Worm (Caenorhabditis elegans): ENCODE measurements around the gene tgt-1.

Gene tgt-1

DNA sequence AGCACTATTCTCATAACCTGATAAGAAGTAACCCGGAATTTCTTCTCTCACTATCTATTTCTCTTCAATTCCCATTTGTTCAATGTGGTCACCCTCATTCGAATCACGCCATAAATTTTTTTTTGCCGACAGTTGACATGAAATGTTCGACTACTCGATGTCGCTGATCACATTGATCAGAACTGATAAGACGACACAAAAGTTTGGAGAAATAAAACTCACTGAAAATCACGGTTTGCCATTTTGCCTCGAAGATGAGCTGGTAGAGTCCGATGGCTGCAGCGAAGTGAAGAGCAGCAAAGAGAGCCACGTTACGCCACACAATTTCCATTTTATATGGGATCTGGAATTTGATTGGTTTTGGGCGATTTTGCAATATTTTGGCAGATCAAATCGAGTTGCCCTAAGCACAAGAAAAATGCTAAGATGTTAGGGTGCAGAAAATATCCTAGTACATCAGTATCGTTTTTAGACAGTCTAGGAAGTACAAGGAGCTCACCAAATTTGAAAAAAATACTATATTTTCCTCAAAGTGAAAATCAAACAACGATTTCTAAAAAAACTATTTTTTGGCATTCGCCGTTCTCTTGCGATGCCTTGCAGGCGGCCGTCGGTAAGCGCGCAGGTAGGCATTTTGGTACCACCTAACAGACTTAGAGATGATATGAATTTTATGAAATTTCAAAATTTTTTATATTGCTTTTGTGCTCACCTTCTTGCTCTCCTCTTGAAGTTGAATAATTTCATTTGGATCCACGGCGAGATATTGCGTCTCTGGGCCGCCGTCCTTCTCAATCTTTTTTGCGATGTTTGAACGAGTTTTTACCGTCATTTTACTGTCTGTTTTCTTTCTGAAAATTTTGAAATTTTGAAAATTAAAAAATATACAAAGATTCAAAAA is 44.5 kb downstream of the tgt-1 start, which contains the start of gene fat-6 (continued):
- TF ChIP-seq hmg-11 (tag; optimal IDR thresholded peaks at IDR 0.05) (no peak), lin-15B (tag; optimal IDR thresholded peaks at IDR 0.05) (no peak), skn-1 (tag; optimal IDR thresholded peaks at IDR 0.05) (no peak), elt-2 (tag; optimal IDR thresholded peaks at IDR 0.05) (peak; percentile 75), elt-3 (tag; optimal IDR thresholded peaks at IDR 0.05) (no peak), mml-1 (tag; optimal IDR thresholded peaks at IDR 0.05) (no peak)

DNA sequence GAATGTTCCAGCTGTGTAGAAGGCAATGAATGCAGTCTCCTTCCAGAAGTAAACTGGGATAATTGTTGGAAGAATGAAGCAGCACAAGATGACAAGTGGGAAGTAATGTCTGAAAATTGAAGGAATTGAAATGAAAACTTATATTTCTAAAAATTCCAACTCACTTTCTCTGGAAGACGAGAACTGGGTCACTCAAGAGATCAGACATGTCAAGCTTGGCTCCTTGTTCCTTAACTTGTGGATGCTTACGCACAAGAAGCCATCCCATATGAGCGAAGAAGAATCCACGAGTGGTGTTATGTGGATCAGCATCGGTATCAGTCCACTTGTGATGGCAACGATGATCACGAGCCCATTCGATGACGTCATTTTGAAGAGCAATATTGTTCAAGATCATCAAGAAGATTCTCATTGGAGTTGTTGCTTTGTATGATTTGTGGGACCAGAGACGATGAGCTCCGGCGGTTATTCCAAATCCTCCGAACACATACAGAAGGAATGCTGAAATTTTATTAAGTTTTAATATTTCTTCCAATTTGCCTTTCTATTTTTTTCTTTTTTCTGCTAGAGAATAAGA is 45.3 kb downstream of the tgt-1 start:
- TF ChIP-seq ama-1 (optimal IDR thresholded peaks at IDR 0.05) (peak; percentile 31), hmg-11 (tag; optimal IDR thresholded peaks at IDR 0.05) (no peak)

DNA sequence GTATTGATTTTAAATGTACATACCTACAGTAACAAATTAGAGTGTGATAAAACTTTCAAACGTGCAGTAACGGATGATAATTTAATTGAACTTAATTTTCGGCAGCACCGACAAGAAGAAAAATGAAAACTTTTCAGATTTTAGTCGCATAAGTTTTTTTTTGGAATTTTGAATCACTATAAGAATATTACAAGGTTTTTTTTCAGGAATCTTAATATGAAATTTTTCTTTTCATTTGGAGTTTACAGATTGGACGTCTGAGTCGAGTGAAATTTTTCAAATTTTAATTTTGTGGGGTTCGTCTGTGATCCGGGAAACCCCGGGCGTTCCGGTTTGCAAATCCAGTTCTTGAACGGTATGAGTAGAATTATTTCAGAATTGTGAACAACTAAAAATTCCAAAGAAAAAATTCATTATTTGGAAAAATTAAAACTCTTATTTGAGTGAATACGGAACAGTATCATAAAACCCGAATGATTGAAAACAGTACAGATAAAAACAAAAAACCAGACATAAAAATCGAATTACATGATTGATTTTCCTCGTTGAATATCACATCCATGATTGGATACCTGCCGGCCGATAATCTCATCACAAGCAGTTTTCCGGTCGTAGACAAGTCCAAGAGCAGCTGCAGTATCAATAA is 46.2 kb downstream of the tgt-1 start:
- no peak for TF ChIP-seq nfya-1 (tag; optimal IDR thresholded peaks at IDR 0.05; ENCODE audit: insufficient read depth)
- TF ChIP-seq pha-4 (tag; optimal IDR thresholded peaks at IDR 0.05) = no peak
- TF ChIP-seq pqm-1 (tag; optimal IDR thresholded peaks at IDR 0.05) = peak; percentile 25
- TF ChIP-seq nhr-237 (tag; optimal IDR thresholded peaks at IDR 0.05) = no peak
- no peak for TF ChIP-seq hmg-11 (tag; optimal IDR thresholded peaks at IDR 0.05)
- no peak for TF ChIP-seq eor-1 (tag; optimal IDR thresholded peaks at IDR 0.05)
- TF ChIP-seq elt-2 (tag; optimal IDR thresholded peaks at IDR 0.05) = peak; percentile 44
- peak; percentile 39 for TF ChIP-seq aly-2 (tag; optimal IDR thresholded peaks at IDR 0.05)
- no peak for TF ChIP-seq ceh-16 (tag; optimal IDR thresholded peaks at IDR 0.05)
- no peak for TF ChIP-seq fkh-10 (GFP tag; optimal IDR thresholded peaks at IDR 0.05)

DNA sequence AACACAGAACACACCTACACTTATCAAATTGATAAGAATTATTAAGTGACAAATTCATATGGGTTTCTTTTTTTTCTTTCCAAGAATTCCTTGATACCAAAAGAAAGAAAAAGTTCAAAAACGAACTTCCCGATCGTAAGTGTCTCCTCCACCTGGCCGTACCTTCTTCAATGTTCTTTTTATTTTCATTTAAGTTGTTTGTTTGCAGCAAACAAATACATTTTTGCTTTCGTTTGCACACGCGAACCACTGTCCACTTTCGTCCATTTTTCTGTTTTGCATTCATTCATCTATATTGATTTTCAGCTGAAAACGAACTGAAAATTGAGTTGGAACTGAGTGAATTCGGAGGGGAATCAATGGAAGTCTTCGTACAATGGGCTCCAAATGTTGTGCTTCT is 47.9 kb downstream of the tgt-1 start, which contains the start of gene VZK822L.2:
VZK822L.2 (plus strand) TSS at position 301 of the 400 bp plus-strand sequence.
- TF ChIP-seq pqm-1 (tag; optimal IDR thresholded peaks at IDR 0.05) = peak; percentile 39
- TF ChIP-seq elt-2 (tag; optimal IDR thresholded peaks at IDR 0.05) = peak; percentile 43
- TF ChIP-seq elt-1 (tag; optimal IDR thresholded peaks at IDR 0.05) = no peak
- TF ChIP-seq ceh-28 (tag; optimal IDR thresholded peaks at IDR 0.05) = no peak

DNA sequence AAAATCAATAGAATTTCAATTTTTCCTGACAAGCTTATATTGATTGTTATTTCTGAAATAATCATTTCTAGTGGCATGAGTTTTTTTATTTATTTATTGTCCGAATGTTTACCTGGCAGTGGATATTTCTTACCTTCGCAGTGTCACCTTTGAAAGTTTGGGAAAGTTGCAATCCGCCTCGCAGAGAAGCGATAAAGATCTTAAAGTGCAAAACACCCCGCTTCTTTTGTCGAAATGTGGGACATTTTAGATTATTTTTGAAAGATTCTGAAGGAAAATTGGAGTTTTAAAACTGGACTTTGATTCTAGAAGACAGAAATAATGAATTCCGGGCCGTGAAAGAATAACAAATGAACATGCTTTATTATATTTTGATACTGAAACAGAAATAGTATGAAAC is 50.9 kb downstream of the tgt-1 start:
- TF ChIP-seq elt-1 (tag; optimal IDR thresholded peaks at IDR 0.05) (peak; percentile 24), ceh-16 (tag; optimal IDR thresholded peaks at IDR 0.05) (no peak), nhr-237 (tag; optimal IDR thresholded peaks at IDR 0.05) (no peak), nhr-25 (tag; optimal IDR thresholded peaks at IDR 0.05) (no peak), nhr-23 (tag; optimal IDR thresholded peaks at IDR 0.05) (peak; percentile 49), lin-15B (tag; optimal IDR thresholded peaks at IDR 0.05) (no peak)
